Worm (Caenorhabditis elegans) whole organism, early embryonic: ENCODE results near the gene F45F2.11.

Experiments
- F13C5.2 ChIP-seq: sonication (generic microtip); optimal IDR thresholded peaks from 2 replicates; lab custom pipeline; 2017; ENCODE audit warnings: mild to moderate bottlenecking, missing genetic modification characterization, inconsistent platforms, missing compliant biosample characterization
- ama-1 ChIP-seq: fragments of 150-350 bp; optimal IDR thresholded peaks from 2 replicates; lab custom pipeline; 2014
- ceh-13 ChIP-seq: fragments of 200-800 bp; sonication (Bioruptor generic); optimal IDR thresholded peaks from 2 replicates; lab custom pipeline; 2018; ENCODE audit warnings: mild to moderate bottlenecking, missing genetic modification characterization, missing compliant biosample characterization
- ceh-36 ChIP-seq: sonication (generic microtip); optimal IDR thresholded peaks from 2 replicates; lab custom pipeline; 2016; ENCODE audit warnings: missing genetic modification characterization, inconsistent platforms, missing compliant biosample characterization
- flt-1 ChIP-seq: fragments of 200-800 bp; sonication (Bioruptor generic); IDR thresholded peaks from 2 replicates; pipeline ENCODE4 v1.3.6; 2022; ENCODE audit warnings: missing genetic modification characterization, missing compliant biosample characterization
- hmbx-1 ChIP-seq: sonication (generic microtip); optimal IDR thresholded peaks from 2 replicates; lab custom pipeline; 2016; ENCODE audit warnings: mild to moderate bottlenecking, missing genetic modification characterization, missing compliant biosample characterization
- hnd-1 ChIP-seq: sonication (generic microtip); optimal IDR thresholded peaks from 2 replicates; lab custom pipeline; 2016; ENCODE audit warnings: missing genetic modification characterization, missing compliant biosample characterization
- pes-1 ChIP-seq: fragments of 200-800 bp; sonication (Bioruptor generic); IDR thresholded peaks from 2 replicates; pipeline ENCODE4 v1.3.6; 2022; ENCODE audit warnings: missing genetic modification reagents, missing genetic modification characterization, missing compliant biosample characterization
- scrt-1 ChIP-seq: fragments of 200-800 bp; sonication (Bioruptor generic); IDR thresholded peaks from 2 replicates; pipeline ENCODE4 v1.3.6; 2022; ENCODE audit warnings: missing genetic modification characterization, missing compliant biosample characterization
- sea-1 ChIP-seq: fragments of 200-800 bp; sonication (Bioruptor generic); conservative IDR thresholded peaks from 2 replicates; pipeline ENCODE4 v1.3.6; 2022; ENCODE audit warnings: missing genetic modification characterization, missing compliant biosample characterization
- tbx-11 ChIP-seq: fragments of 200-800 bp; sonication (Bioruptor generic); IDR thresholded peaks from 2 replicates; pipeline ENCODE4 v1.3.6; 2022; ENCODE audit warnings: missing genetic modification characterization, missing compliant biosample characterization

- TF ChIP-seq ama-1 (lab: Kevin White, UChicago), result no peak
- no peak for TF ChIP-seq F13C5.2 (tag; lab: Kevin White, UChicago)
- no peak for TF ChIP-seq pes-1 (GFP tag; lab: Robert Waterston, UW)
- TF ChIP-seq ceh-36 (tag; lab: Kevin White, UChicago), result no peak
- TF ChIP-seq hnd-1 (tag; lab: Kevin White, UChicago), result no peak
- no peak for TF ChIP-seq tbx-11 (GFP tag; lab: Robert Waterston, UW)
- TF ChIP-seq flt-1 (GFP tag; lab: Robert Waterston, UW), result no peak
- TF ChIP-seq sea-1 (GFP tag; lab: Robert Waterston, UW), result no peak
- TF ChIP-seq scrt-1 (GFP tag; lab: Robert Waterston, UW), result no peak
- no peak for TF ChIP-seq hmbx-1 (tag; lab: Kevin White, UChicago)
- no peak for TF ChIP-seq ceh-13 (GFP tag; lab: Kevin White, UChicago)
These were observed 25.6 kb downstream of the F45F2.11 start for ce11 chrV:8495106-8495505.
